Fruit fly (Drosophila melanogaster) whole organism, adult: Measurements from ENCODE around the gene Msh6.

Source experiments
- CG11617 ChIP-seq: fragments of 200-800 bp; sonication (Bioruptor generic); optimal IDR thresholded peaks from 2 replicates; lab custom pipeline; 2017; ENCODE audit warnings: mild to moderate bottlenecking, missing biosample characterization, missing genetic modification reagents, missing genetic modification characterization
- CG12768 ChIP-seq: fragments of 200-800 bp; sonication (Bioruptor generic); optimal IDR thresholded peaks from 2 replicates; lab custom pipeline; 2017; ENCODE audit warnings: missing biosample characterization, missing genetic modification characterization, mild to moderate bottlenecking, moderate library complexity, missing genetic modification reagents
- CG14711 ChIP-seq: fragments of 200-800 bp; sonication (Bioruptor generic); optimal IDR thresholded peaks from 2 replicates; lab custom pipeline; 2018; ENCODE audit warnings: missing biosample characterization, mild to moderate bottlenecking, missing genetic modification characterization, moderate library complexity
- CG1620 ChIP-seq: fragments of 200-800 bp; sonication (Bioruptor generic); optimal IDR thresholded peaks from 2 replicates; lab custom pipeline; 2016; ENCODE audit warnings: missing biosample characterization, missing genetic modification characterization
- CG33017 ChIP-seq: fragments of 200-800 bp; sonication (Bioruptor generic); optimal IDR thresholded peaks from 2 replicates; lab custom pipeline; 2018; ENCODE audit warnings: missing biosample characterization, mild to moderate bottlenecking, missing genetic modification characterization, moderate library complexity
- CG5204 ChIP-seq: fragments of 200-800 bp; sonication (Bioruptor generic); optimal IDR thresholded peaks from 2 replicates; lab custom pipeline; 2016; ENCODE audit warnings: missing biosample characterization, missing genetic modification characterization
- CG7045 ChIP-seq: fragments of 200-800 bp; sonication (Bioruptor generic); optimal IDR thresholded peaks from 2 replicates; lab custom pipeline; 2017; ENCODE audit warnings: missing biosample characterization, mild to moderate bottlenecking, missing genetic modification characterization
- CG7101 ChIP-seq: fragments of 200-800 bp; sonication (Bioruptor generic); optimal IDR thresholded peaks from 2 replicates; lab custom pipeline; 2018; ENCODE audit warnings: missing biosample characterization, mild to moderate bottlenecking, missing genetic modification characterization, moderate library complexity
- Clk ChIP-seq: fragments of 200-800 bp; sonication (Bioruptor generic); optimal IDR thresholded peaks from 2 replicates; lab custom pipeline; 2017; ENCODE audit warnings: missing biosample characterization, missing genetic modification characterization
- Crg-1 ChIP-seq: fragments of 200-800 bp; sonication (Bioruptor generic); optimal IDR thresholded peaks from 2 replicates; lab custom pipeline; 2016; ENCODE audit warnings: missing biosample characterization, missing genetic modification characterization
- Hr96 ChIP-seq: fragments of 200-800 bp; sonication (Bioruptor generic); optimal IDR thresholded peaks from 2 replicates; lab custom pipeline; 2016; ENCODE audit warnings: missing biosample characterization, missing genetic modification characterization
- Mnt ChIP-seq: fragments of 200-800 bp; sonication (Bioruptor generic); optimal IDR thresholded peaks from 2 replicates; lab custom pipeline; 2016; ENCODE audit warnings: missing biosample characterization, mild to moderate bottlenecking, missing genetic modification characterization
- bab1 ChIP-seq: fragments of 200-800 bp; sonication (Bioruptor generic); optimal IDR thresholded peaks from 3 replicates; lab custom pipeline; 2019; ENCODE audit warnings: missing biosample characterization, mild to moderate bottlenecking, missing genetic modification characterization, moderate library complexity
- cic ChIP-seq: fragments of 200-800 bp; sonication (Bioruptor generic); optimal IDR thresholded peaks from 2 replicates; lab custom pipeline; 2017; ENCODE audit warnings: missing biosample characterization, mild to moderate bottlenecking, missing genetic modification characterization, moderate library complexity
- cnc ChIP-seq, 2 experiments: fragments of >200 bp; optimal IDR thresholded peaks; 2 replicates each; lab custom pipeline; 2017
- kay ChIP-seq: fragments of 200-800 bp; sonication (Bioruptor generic); peaks from one replicate; lab custom pipeline; 2016; ENCODE audit warnings: missing biosample characterization, missing genetic modification characterization, borderline replicate concordance
- ovo ChIP-seq: fragments of 200-800 bp; sonication (Bioruptor generic); optimal IDR thresholded peaks from 2 replicates; lab custom pipeline; 2016; ENCODE audit warnings: missing biosample characterization, missing genetic modification characterization
- pad ChIP-seq: fragments of 200-800 bp; sonication (Bioruptor generic); optimal IDR thresholded peaks from 3 replicates; lab custom pipeline; 2017; ENCODE audit warnings: missing biosample characterization, missing genetic modification characterization, mild to moderate bottlenecking, moderate library complexity, missing genetic modification reagents
- tj ChIP-seq: fragments of 200-800 bp; sonication (Bioruptor generic); optimal IDR thresholded peaks from 3 replicates; lab custom pipeline; 2017; ENCODE audit warnings: missing biosample characterization, mild to moderate bottlenecking, missing genetic modification characterization, moderate library complexity
- toe ChIP-seq: fragments of 200-800 bp; sonication (Bioruptor generic); optimal IDR thresholded peaks from 2 replicates; lab custom pipeline; 2016; ENCODE audit warnings: missing biosample characterization, missing genetic modification characterization

Gene Msh6

DNA sequence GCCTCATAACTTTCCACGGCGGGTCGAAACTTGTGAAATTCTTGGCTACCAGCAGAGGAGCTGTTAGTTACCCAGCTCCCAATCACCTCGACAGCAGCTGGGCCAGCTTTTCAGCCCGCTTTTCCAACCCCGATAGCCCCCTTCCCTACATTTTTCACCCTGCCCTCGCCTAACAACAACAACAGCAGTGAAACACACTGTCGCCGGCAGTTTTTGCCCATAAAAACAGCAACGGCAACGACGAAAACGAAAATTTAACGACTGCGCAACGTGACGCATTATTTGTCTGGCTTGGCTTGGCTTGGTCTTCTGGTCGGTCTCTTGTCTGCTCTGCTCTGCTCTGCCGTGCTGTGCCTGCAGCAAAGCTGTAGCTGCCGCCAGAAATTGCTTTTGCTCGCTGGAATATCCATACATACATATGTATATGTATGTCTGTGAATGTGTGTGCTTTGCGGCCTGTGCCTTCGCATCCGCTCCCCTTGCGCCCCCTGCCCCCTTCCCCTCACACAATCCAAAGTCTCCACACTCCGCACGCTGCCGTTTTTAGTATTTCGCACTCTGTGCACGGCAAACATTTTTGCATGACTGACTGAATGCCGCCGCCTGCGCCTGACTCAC lies 51.1 kb downstream of the Msh6 start:
- TF ChIP-seq CG5204, result no peak
- TF ChIP-seq Crg-1, result no peak
- TF ChIP-seq tj (GFP tag; lab: Kevin White, UChicago), result peak; percentile 80

dm6 chr3L:15105566-15106207 lies 52.7 kb downstream of the Msh6 start, which contains the start of gene CG45071:
Gene CG45071 (plus strand): TSS chr3L:15105882.
- TF ChIP-seq pad (GFP tag; lab: Kevin White, UChicago), result peak; percentile 26
- TF ChIP-seq Hr96 (GFP tag; lab: Kevin White, UChicago), result no peak
- peak; percentile 94 for TF ChIP-seq tj (GFP tag; lab: Kevin White, UChicago)
- peak; percentile 52 for TF ChIP-seq ovo (GFP tag; lab: Kevin White, UChicago)

DNA sequence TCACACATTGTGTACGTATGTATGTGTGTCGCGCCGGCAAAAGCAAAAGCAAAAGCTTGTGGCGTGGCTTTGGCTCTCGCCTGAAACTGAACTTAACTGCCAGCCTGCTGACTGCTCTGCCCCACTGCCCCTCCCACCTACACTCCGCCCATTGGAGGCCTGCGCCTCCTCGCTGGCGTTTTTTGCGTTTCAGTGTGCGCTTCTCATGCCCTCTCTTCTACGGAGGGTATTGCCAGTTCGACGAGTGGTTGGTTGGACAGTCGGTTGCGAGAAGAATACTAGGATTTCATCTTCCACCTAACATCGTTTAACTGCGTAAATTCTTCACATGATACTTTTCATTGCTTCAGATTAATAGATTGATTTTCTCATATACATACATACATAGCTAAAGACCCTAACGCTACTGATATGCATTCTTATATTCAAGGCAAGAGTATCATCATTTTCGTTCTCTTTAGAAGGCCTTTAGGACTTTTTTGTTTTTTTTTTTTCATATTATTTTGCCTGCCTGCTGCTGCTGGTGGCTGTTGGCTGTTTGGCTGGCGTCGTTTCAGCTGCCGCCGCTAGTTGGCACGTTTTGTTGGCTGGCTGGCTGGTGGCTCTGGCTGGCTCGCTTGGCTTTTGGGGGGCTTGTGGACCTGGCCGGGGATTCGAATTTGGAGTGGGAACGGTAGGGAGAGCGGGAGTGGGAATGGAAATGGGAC lies 53.4 kb downstream of the Msh6 start:
- TF ChIP-seq CG5204 (peak; percentile 51), cic (GFP tag; lab: Kevin White, UChicago) (no peak), CG11617 (GFP tag; lab: Kevin White, UChicago) (no peak), tj (GFP tag; lab: Kevin White, UChicago) (no peak), CG14711 (tag; lab: Kevin White, UChicago) (no peak), Hr96 (GFP tag; lab: Kevin White, UChicago) (peak; percentile 38), CG33017 (tag; lab: Kevin White, UChicago) (peak; percentile 39), pad (GFP tag; lab: Kevin White, UChicago) (no peak), toe (no peak), Clk (GFP tag; lab: Kevin White, UChicago) (no peak), Mnt (GFP tag; lab: Kevin White, UChicago) (no peak), CG7045 (GFP tag; lab: Kevin White, UChicago) (no peak), CG7101 (tag; lab: Kevin White, UChicago) (peak; percentile 23), kay (GFP tag; lab: Kevin White, UChicago) (no peak), bab1 (GFP tag; lab: Kevin White, UChicago) (no peak), Crg-1 (no peak), cnc (optimal IDR thresholded peaks at IDR 0.05; lab: Kevin White, UChicago) (no peak), CG12768 (GFP tag; lab: Kevin White, UChicago) (peak; percentile 22), CG1620 (GFP tag; lab: Kevin White, UChicago) (no peak), ovo (GFP tag; lab: Kevin White, UChicago) (no peak)
